Worm (Caenorhabditis elegans): ENCODE measurements around the gene hoe-1.

hoe-1 gene

ce11 chrIV:4744167-4744566 lies at the start of gene hoe-1:
hoe-1 (minus strand) TSS chrIV:4744267.
- TF ChIP-seq nhr-85 (tag) = no peak
- TF ChIP-seq fkh-10 (GFP tag; optimal IDR thresholded peaks at IDR 0.05) = no peak
- TF ChIP-seq unc-130 (tag; optimal IDR thresholded peaks at IDR 0.05) = no peak
- no peak for TF ChIP-seq ceh-8 (GFP tag; optimal IDR thresholded peaks at IDR 0.05)
- no peak for TF ChIP-seq efl-1 (optimal IDR thresholded peaks at IDR 0.05)
- TF ChIP-seq efl-1 (GFP tag; optimal IDR thresholded peaks at IDR 0.05 in 1 of 2) = peak in 1 of 2 experiments; percentile 24
- no peak for TF ChIP-seq skn-1 (tag; optimal IDR thresholded peaks at IDR 0.05)
- no peak for TF ChIP-seq unc-98 (GFP tag; IDR thresholded peaks at IDR 0.05)

ce11 chrIV:4789445-4789844 lies 45.4 kb upstream of the hoe-1 start, which contains the start of gene R11E3.1:
R11E3.1 (plus strand) TSS chrIV:4789745.
- no peak for TF ChIP-seq C16A3.4 (tag; optimal IDR thresholded peaks at IDR 0.05)
- TF ChIP-seq lin-39 (tag; optimal IDR thresholded peaks at IDR 0.05) = no peak
- TF ChIP-seq dsc-1 (tag; optimal IDR thresholded peaks at IDR 0.05) = no peak
- no peak for TF ChIP-seq lin-35 (GFP tag; optimal IDR thresholded peaks at IDR 0.05)
- TF ChIP-seq aly-2 (tag; optimal IDR thresholded peaks at IDR 0.05) = no peak
- no peak for TF ChIP-seq nhr-11 (tag; optimal IDR thresholded peaks at IDR 0.05)
- no peak for TF ChIP-seq fos-1 (tag; optimal IDR thresholded peaks at IDR 0.05)
- TF ChIP-seq egl-27 (tag; optimal IDR thresholded peaks at IDR 0.05) = no peak
- TF ChIP-seq ces-1 (GFP tag; optimal IDR thresholded peaks at IDR 0.05) = no peak
- no peak for TF ChIP-seq nhr-85 (tag)
- TF ChIP-seq lir-3 (tag; optimal IDR thresholded peaks at IDR 0.05; ENCODE audit: poor library complexity) = no peak
- TF ChIP-seq ztf-11 (tag; optimal IDR thresholded peaks at IDR 0.05) = no peak
- TF ChIP-seq snu-23 (GFP tag; optimal IDR thresholded peaks at IDR 0.05) = no peak
- no peak for TF ChIP-seq aha-1 (tag; optimal IDR thresholded peaks at IDR 0.05)
- no peak for TF ChIP-seq nhr-19 (GFP tag; conservative IDR thresholded peaks at IDR 0.05)
- TF ChIP-seq lin-14 (GFP tag; optimal IDR thresholded peaks at IDR 0.05) = no peak
- no peak for TF ChIP-seq efl-3 (GFP tag; optimal IDR thresholded peaks at IDR 0.05)

- TF ChIP-seq snpc-4 (tag; optimal IDR thresholded peaks at IDR 0.05) = no peak
- TF ChIP-seq hpl-2 (GFP tag; optimal IDR thresholded peaks at IDR 0.05) = no peak
- TF ChIP-seq lin-13 (GFP tag; optimal IDR thresholded peaks at IDR 0.05) = no peak
- TF ChIP-seq alr-1 (tag; optimal IDR thresholded peaks at IDR 0.05; ENCODE audit: borderline replicate concordance) = no peak
- TF ChIP-seq swsn-7 (tag; optimal IDR thresholded peaks at IDR 0.05) = no peak
- TF ChIP-seq snu-23 (GFP tag; optimal IDR thresholded peaks at IDR 0.05) = peak; percentile 61
- TF ChIP-seq xbp-1 (tag; optimal IDR thresholded peaks at IDR 0.05) = no peak
- peak; percentile 15 for TF ChIP-seq nhr-77 (tag; optimal IDR thresholded peaks at IDR 0.05)
- TF ChIP-seq efl-1 (optimal IDR thresholded peaks at IDR 0.05) = peak; percentile 20 to 49
- peak in 1 of 2 experiments; percentile 3 for TF ChIP-seq efl-1 (GFP tag; optimal IDR thresholded peaks at IDR 0.05 in 1 of 2)
- no peak for TF ChIP-seq C34B4.2 (tag; optimal IDR thresholded peaks at IDR 0.05)
- TF ChIP-seq C04F5.9 (tag; optimal IDR thresholded peaks at IDR 0.05) = no peak
- TF ChIP-seq nhr-19 (GFP tag; conservative IDR thresholded peaks at IDR 0.05) = no peak; the same call in 1 of the 2 replicates
- TF ChIP-seq hlh-4 (tag; optimal IDR thresholded peaks at IDR 0.05) = no peak
- TF ChIP-seq blmp-1 (tag; optimal IDR thresholded peaks at IDR 0.05) = peak; percentile 31
- no peak for TF ChIP-seq aly-2 (tag; optimal IDR thresholded peaks at IDR 0.05)
- TF ChIP-seq elt-2 (tag; optimal IDR thresholded peaks at IDR 0.05) = peak; percentile 45
- no peak for TF ChIP-seq ceh-88 (GFP tag; IDR thresholded peaks at IDR 0.05)
- TF ChIP-seq F16B12.6 (tag; optimal IDR thresholded peaks at IDR 0.05) = no peak
- no peak for TF ChIP-seq irx-1 (tag; optimal IDR thresholded peaks at IDR 0.05)
- TF ChIP-seq C16A3.4 (tag; optimal IDR thresholded peaks at IDR 0.05) = peak; percentile 37
- no peak for TF ChIP-seq zip-4 (GFP tag; optimal IDR thresholded peaks at IDR 0.05)
- no peak for TF ChIP-seq ama-1 (optimal IDR thresholded peaks at IDR 0.05)
- no peak for TF ChIP-seq sox-4 (tag; optimal IDR thresholded peaks at IDR 0.05)
- peak; percentile 48 for TF ChIP-seq mep-1 (tag; optimal IDR thresholded peaks at IDR 0.05)
- no peak for TF ChIP-seq nhr-76 (tag; optimal IDR thresholded peaks at IDR 0.05)
- TF ChIP-seq pqm-1 (tag; optimal IDR thresholded peaks at IDR 0.05) = no peak
- no peak for TF ChIP-seq fkh-10 (GFP tag; optimal IDR thresholded peaks at IDR 0.05)
- TF ChIP-seq fkh-8 (tag; optimal IDR thresholded peaks at IDR 0.05) = no peak
- TF ChIP-seq unc-130 (tag; optimal IDR thresholded peaks at IDR 0.05) = no peak
- TF ChIP-seq nhr-28 (tag; optimal IDR thresholded peaks at IDR 0.05) = no peak
- TF ChIP-seq hlh-17 (GFP tag; optimal IDR thresholded peaks at IDR 0.05; ENCODE audit: borderline replicate concordance) = no peak
- no peak for TF ChIP-seq rnt-1 (tag; optimal IDR thresholded peaks at IDR 0.05)
- peak; percentile 30 for TF ChIP-seq tbx-2 (tag; optimal IDR thresholded peaks at IDR 0.05)
- TF ChIP-seq unc-30 (tag; optimal IDR thresholded peaks at IDR 0.05) = no peak
These were observed 44.3 kb upstream of the hoe-1 start, which contains the start of gene nhr-104 for ce11 chrIV:4788332-4788731. nhr-104 (minus strand) TSS chrIV:4788692.
